Fruit fly (Drosophila melanogaster): ENCODE data around the gene gzl.

gzl gene

DNA sequence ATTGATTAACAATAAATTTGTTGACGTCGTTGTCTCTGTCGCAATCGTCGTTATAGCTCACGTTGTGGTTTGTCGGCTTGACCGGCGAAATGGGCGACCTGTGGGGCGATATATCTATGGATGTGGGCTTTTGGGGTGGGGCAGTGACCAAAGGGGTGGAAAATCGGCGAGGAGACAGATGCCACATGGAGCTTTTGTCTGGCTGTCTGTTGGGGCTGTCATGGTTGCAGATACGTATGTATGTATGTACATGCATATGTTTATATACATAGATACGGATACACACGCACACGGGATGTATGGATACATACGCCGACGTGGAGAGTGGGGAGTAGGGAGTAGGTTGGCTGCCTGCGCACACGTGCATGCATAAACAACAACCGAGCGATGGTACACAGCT, 52.5 kb downstream of the gzl start (continued):
- no peak for TF ChIP-seq CG2875 (GFP tag; optimal IDR thresholded peaks at IDR 0.05)
- no peak for TF ChIP-seq wek (GFP tag; optimal IDR thresholded peaks at IDR 0.05)
- TF ChIP-seq Vsx1 (GFP tag; optimal IDR thresholded peaks at IDR 0.05): no peak
- TF ChIP-seq MESR4 (GFP tag; optimal IDR thresholded peaks at IDR 0.05): no peak
- no peak for TF ChIP-seq Ets97D (GFP tag; optimal IDR thresholded peaks at IDR 0.05)

- TF ChIP-seq sr (GFP tag; IDR thresholded peaks at IDR 0.05) (0 out of 3 replicates have a peak, but pooled peaks have one; percentile 13), vvl (GFP tag; IDR thresholded peaks at IDR 0.05) (peak; percentile 72; the same call in 1 of the 2 replicates), Atf-2 (GFP tag; optimal IDR thresholded peaks at IDR 0.05) (no peak), onecut (GFP tag; IDR thresholded peaks at IDR 0.05) (peak; percentile 92), sqz (GFP tag; optimal IDR thresholded peaks at IDR 0.05) (peak; percentile 67), Xrp1 (GFP tag; IDR thresholded peaks at IDR 0.05) (no peak)
These were observed 53.1 kb downstream of the gzl start for dm6 chr3R:6435761-6436318.

DNA sequence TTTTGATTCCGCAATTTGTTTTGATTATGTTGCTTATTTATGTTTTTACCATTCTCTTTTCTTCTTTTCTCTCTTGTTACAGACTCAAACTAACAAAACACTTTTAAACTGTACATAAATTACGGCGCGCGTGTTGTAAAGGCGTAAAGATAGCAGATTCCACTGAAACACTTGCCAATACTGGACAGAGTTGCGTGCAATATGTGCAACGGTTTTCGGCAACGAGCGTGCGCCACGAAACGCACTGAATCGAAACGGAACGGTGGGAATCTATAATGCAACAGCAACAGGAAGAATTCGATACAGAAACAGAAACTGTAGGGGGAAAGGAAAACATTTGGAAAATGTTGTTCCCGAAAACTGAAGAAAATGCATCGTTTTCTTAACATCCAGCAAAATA, 53.9 kb downstream of the gzl start:
- no peak for TF ChIP-seq nau (GFP tag; optimal IDR thresholded peaks at IDR 0.05)
- no peak for TF ChIP-seq Oli (tag; optimal IDR thresholded peaks at IDR 0.05)
- TF ChIP-seq CG15479 (GFP tag; optimal IDR thresholded peaks at IDR 0.05): peak; percentile 58
- TF ChIP-seq CG3407 (GFP tag; optimal IDR thresholded peaks at IDR 0.05): no peak
- TF ChIP-seq pfk (GFP tag; optimal IDR thresholded peaks at IDR 0.05): peak; percentile 29
- TF ChIP-seq CG1647 (GFP tag; optimal IDR thresholded peaks at IDR 0.05): no peak
- TF ChIP-seq tna (GFP tag; IDR thresholded peaks at IDR 0.05; ENCODE audit: partially characterized antibody): no peak
- TF ChIP-seq stwl (tag; optimal IDR thresholded peaks at IDR 0.05): peak; percentile 98
- no peak for TF ChIP-seq run (tag; optimal IDR thresholded peaks at IDR 0.05)
- TF ChIP-seq CG16813 (GFP tag; IDR thresholded peaks at IDR 0.05; ENCODE audit: partially characterized antibody): peak; percentile 19; the same call in 1 of the 3 replicates
- no peak for TF ChIP-seq CG14860 (GFP tag; IDR thresholded peaks at IDR 0.05; ENCODE audit: partially characterized antibody)
- TF ChIP-seq bbx (GFP tag; IDR thresholded peaks at IDR 0.05; ENCODE audit: partially characterized antibody): peak; percentile 35; the same call in 1 of the 2 replicates
- TF ChIP-seq CG3726 (GFP tag; IDR thresholded peaks at IDR 0.05): no peak
- TF ChIP-seq Ssrp (tag; optimal IDR thresholded peaks at IDR 0.05): no peak
- TF ChIP-seq NC2β (GFP tag; optimal IDR thresholded peaks at IDR 0.05): no peak
- no peak for TF ChIP-seq her (GFP tag; optimal IDR thresholded peaks at IDR 0.05)
- no peak for TF ChIP-seq shn (GFP tag; optimal IDR thresholded peaks at IDR 0.05)
- no peak for TF ChIP-seq CG7556 (GFP tag; optimal IDR thresholded peaks at IDR 0.05)
- no peak for TF ChIP-seq exex (tag; optimal IDR thresholded peaks at IDR 0.05)
